Fruit fly (Drosophila melanogaster): ENCODE measurements around the gene CG14273.

DNA sequence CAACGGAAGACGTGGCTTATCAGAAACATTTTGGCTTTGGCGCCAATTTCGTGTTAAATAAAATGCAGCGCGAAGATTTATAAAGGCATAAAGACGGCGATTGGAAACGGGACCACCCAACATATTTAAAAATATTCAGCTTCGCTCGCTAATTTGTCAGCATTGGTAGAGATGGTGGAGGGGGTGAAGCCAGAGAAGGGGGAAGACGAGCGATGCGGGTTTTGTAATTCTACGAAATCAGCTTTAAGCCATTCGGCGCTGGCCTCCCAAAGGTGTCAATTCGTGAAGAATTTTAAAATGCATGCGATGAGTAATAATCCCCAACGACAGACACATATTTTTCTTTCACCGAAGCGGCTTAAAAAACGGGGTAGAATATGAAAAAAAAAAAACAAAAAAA, 48.5 kb upstream of the CG14273 start:
- TF ChIP-seq Sin3A (optimal IDR thresholded peaks at IDR 0.05) (no peak), h (optimal IDR thresholded peaks at IDR 0.05) (no peak), psq (optimal IDR thresholded peaks at IDR 0.05) (no peak), ttk (optimal IDR thresholded peaks at IDR 0.05) (no peak), Myc (optimal IDR thresholded peaks at IDR 0.05) (no peak)
